Fruit fly (Drosophila melanogaster): ENCODE measurements around the gene Mnt.

The Mnt gene

dm6 chrX:3730879-3731278, 59.3 kb downstream of the Mnt start (continued):
- TF ChIP-seq CG15601 (tag; optimal IDR thresholded peaks at IDR 0.05) (no peak), Usf (GFP tag; optimal IDR thresholded peaks at IDR 0.05) (no peak), exex (tag; optimal IDR thresholded peaks at IDR 0.05) (no peak), tup (GFP tag; optimal IDR thresholded peaks at IDR 0.05) (no peak), ash1 (GFP tag; optimal IDR thresholded peaks at IDR 0.05) (no peak), klu (GFP tag; IDR thresholded peaks at IDR 0.05) (no peak), CG13775 (GFP tag; optimal IDR thresholded peaks at IDR 0.05) (no peak), CG2678 (tag; optimal IDR thresholded peaks at IDR 0.05) (peak; percentile 25), CG11504 (tag; optimal IDR thresholded peaks at IDR 0.05) (peak; percentile 42), zfh1 (GFP tag; IDR thresholded peaks at IDR 0.05) (no peak), CG8924 (tag; optimal IDR thresholded peaks at IDR 0.05) (no peak), Elba2 (GFP tag; optimal IDR thresholded peaks at IDR 0.05) (no peak), CkIIα-i1 (GFP tag; IDR thresholded peaks at IDR 0.05) (no peak), C15 (GFP tag; IDR thresholded peaks at IDR 0.05) (no peak), CG11247 (GFP tag; IDR thresholded peaks at IDR 0.05) (peak; percentile 14; the same call in 1 of the 2 replicates), croc (GFP tag; conservative IDR thresholded peaks at IDR 0.05) (no peak), Opbp (GFP tag; IDR thresholded peaks at IDR 0.05; ENCODE audit: partially characterized antibody) (no peak), so (GFP tag; IDR thresholded peaks at IDR 0.05) (no peak), CG4424 (GFP tag; optimal IDR thresholded peaks at IDR 0.05) (no peak), CG4617 (GFP tag; optimal IDR thresholded peaks at IDR 0.05; ENCODE audit: borderline replicate concordance) (no peak), CG14860 (GFP tag; IDR thresholded peaks at IDR 0.05; ENCODE audit: partially characterized antibody) (no peak), CG34376 (GFP tag; optimal IDR thresholded peaks at IDR 0.05) (no peak), odd (GFP tag; optimal IDR thresholded peaks at IDR 0.05) (no peak), CG17612 (GFP tag; IDR thresholded peaks at IDR 0.05) (no peak), sens (GFP tag) (peak; percentile 56), ro (GFP tag; IDR thresholded peaks at IDR 0.05) (no peak), CG4707 (GFP tag; optimal IDR thresholded peaks at IDR 0.05) (no peak), CG6272 (GFP tag; IDR thresholded peaks at IDR 0.05) (no peak), CG7556 (GFP tag; optimal IDR thresholded peaks at IDR 0.05) (no peak), Dip2 (GFP tag; IDR thresholded peaks at IDR 0.05) (no peak), CG31388 (GFP tag; optimal IDR thresholded peaks at IDR 0.05) (no peak), tap (tag; optimal IDR thresholded peaks at IDR 0.05) (no peak), B-H1 (GFP tag; IDR thresholded peaks at IDR 0.05) (no peak), jing (GFP tag; optimal IDR thresholded peaks at IDR 0.05) (no peak), Neu2 (GFP tag; optimal IDR thresholded peaks at IDR 0.05; ENCODE audit: borderline replicate concordance) (no peak), CG1024 (GFP tag; IDR thresholded peaks at IDR 0.05) (no peak), jumu (GFP tag; optimal IDR thresholded peaks at IDR 0.05) (no peak), vfl (GFP tag; optimal IDR thresholded peaks at IDR 0.05) (no peak), CG4854 (GFP tag; optimal IDR thresholded peaks at IDR 0.05) (no peak), oc (tag; optimal IDR thresholded peaks at IDR 0.05) (no peak), CG33213 (GFP tag; optimal IDR thresholded peaks at IDR 0.05) (no peak), Hand (GFP tag; optimal IDR thresholded peaks at IDR 0.05) (no peak), caup (GFP tag; optimal IDR thresholded peaks at IDR 0.05; ENCODE audit: severe bottlenecking) (no peak), CG5245 (GFP tag; optimal IDR thresholded peaks at IDR 0.05) (no peak), CG14441 (GFP tag; IDR thresholded peaks at IDR 0.05) (no peak), HmgZ (tag; optimal IDR thresholded peaks at IDR 0.05) (no peak), CG34224 (GFP tag; IDR thresholded peaks at IDR 0.05; ENCODE audit: partially characterized antibody) (no peak), CG31365 (tag; optimal IDR thresholded peaks at IDR 0.05) (no peak), zf30C (GFP tag; optimal IDR thresholded peaks at IDR 0.05) (no peak), Doc2 (GFP tag; IDR thresholded peaks at IDR 0.05) (no peak), sr (GFP tag; IDR thresholded peaks at IDR 0.05) (no peak), lov (optimal IDR thresholded peaks at IDR 0.05) (no peak), lov (GFP tag; IDR thresholded peaks at IDR 0.05) (no peak)
